Fruit fly (Drosophila melanogaster) whole organism, embryonic: ENCODE measurements around the gene CG11790.

ENCODE experiments used
- CG10209 ChIP-seq: fragments of 200-800 bp; sonication (Bioruptor generic); optimal IDR thresholded peaks from 3 replicates; lab custom pipeline; 2017; ENCODE audit warnings: missing biosample characterization, mild to moderate bottlenecking, missing genetic modification characterization, missing genetic modification reagents
- CG10979 ChIP-seq: fragments of 200-800 bp; sonication (Bioruptor generic); optimal IDR thresholded peaks from 2 replicates; lab custom pipeline; 2018; ENCODE audit warnings: missing biosample characterization, mild to moderate bottlenecking, missing genetic modification characterization, moderate library complexity
- CG11456 ChIP-seq: fragments of 200-800 bp; sonication (Bioruptor generic); IDR thresholded peaks from 3 replicates; pipeline ENCODE4 v1.3.6; 2022; ENCODE audit warnings: missing biosample characterization, missing genetic modification characterization
- CG11695 ChIP-seq: fragments of 200-800 bp; sonication (Bioruptor generic); IDR thresholded peaks from 3 replicates; pipeline ENCODE4 v1.3.6; 2022; ENCODE audit warnings: missing biosample characterization, missing genetic modification characterization
- CG11723 ChIP-seq: fragments of 200-800 bp; sonication (Bioruptor generic); optimal IDR thresholded peaks from 2 replicates; lab custom pipeline; 2017; ENCODE audit warnings: missing biosample characterization, mild to moderate bottlenecking, missing genetic modification characterization
- CG12071 ChIP-seq: fragments of 200-800 bp; sonication (Bioruptor generic); optimal IDR thresholded peaks from 3 replicates; lab custom pipeline; 2018; ENCODE audit warnings: missing biosample characterization, mild to moderate bottlenecking, missing genetic modification characterization
- CG12219 ChIP-seq: fragments of 200-800 bp; sonication (Bioruptor generic); optimal IDR thresholded peaks from 3 replicates; lab custom pipeline; 2018; ENCODE audit warnings: missing biosample characterization, mild to moderate bottlenecking, missing genetic modification characterization
- CG13123 ChIP-seq: fragments of 200-800 bp; sonication (Bioruptor generic); optimal IDR thresholded peaks from 2 replicates; lab custom pipeline; 2016; ENCODE audit warnings: missing biosample characterization, missing genetic modification characterization
- CG14860 ChIP-seq: fragments of 200-800 bp; sonication (Bioruptor generic); IDR thresholded peaks from 3 replicates; pipeline ENCODE4 v1.3.6; 2022; ENCODE audit warnings: missing biosample characterization, missing genetic modification characterization; ENCODE audit not compliant: partially characterized antibody
- CG14965 ChIP-seq: fragments of 200-800 bp; sonication (Bioruptor generic); optimal IDR thresholded peaks from 2 replicates; lab custom pipeline; 2016; ENCODE audit warnings: missing biosample characterization, missing genetic modification characterization, borderline replicate concordance
- CG15514 ChIP-seq: fragments of 200-800 bp; sonication (Bioruptor generic); optimal IDR thresholded peaks from 3 replicates; lab custom pipeline; 2017; ENCODE audit warnings: missing biosample characterization, missing genetic modification characterization, mild to moderate bottlenecking, moderate library complexity, missing genetic modification reagents
- CG15601 ChIP-seq: fragments of 200-800 bp; sonication (Bioruptor generic); optimal IDR thresholded peaks from 3 replicates; lab custom pipeline; 2019; ENCODE audit warnings: missing biosample characterization, mild to moderate bottlenecking, missing genetic modification characterization, moderate library complexity
- CG16863 ChIP-seq: fragments of 200-800 bp; sonication (Bioruptor generic); optimal IDR thresholded peaks from 3 replicates; lab custom pipeline; 2016; ENCODE audit warnings: missing biosample characterization, missing genetic modification characterization
- CG17568 ChIP-seq: fragments of 200-800 bp; sonication (Bioruptor generic); optimal IDR thresholded peaks from 2 replicates; lab custom pipeline; 2018; ENCODE audit warnings: missing biosample characterization, mild to moderate bottlenecking, missing genetic modification characterization, moderate library complexity
- CG18011 ChIP-seq: fragments of 200-800 bp; sonication (Bioruptor generic); optimal IDR thresholded peaks from 2 replicates; lab custom pipeline; 2017; ENCODE audit warnings: missing biosample characterization, missing genetic modification characterization, mild to moderate bottlenecking, moderate library complexity, missing genotype
- CG34224 ChIP-seq: fragments of 200-800 bp; sonication (Bioruptor generic); IDR thresholded peaks from 3 replicates; pipeline ENCODE4 v1.3.6; 2022; ENCODE audit warnings: missing biosample characterization, missing genetic modification characterization; ENCODE audit not compliant: partially characterized antibody
- CG3838 ChIP-seq: fragments of 200-800 bp; sonication (Bioruptor generic); optimal IDR thresholded peaks from 3 replicates; lab custom pipeline; 2016; ENCODE audit warnings: missing biosample characterization, missing genetic modification characterization
- CG3847 ChIP-seq: fragments of 200-800 bp; sonication (Bioruptor generic); IDR thresholded peaks from 2 replicates; pipeline ENCODE4 v1.3.6; 2022; ENCODE audit warnings: missing biosample characterization, missing genetic modification characterization
- CG8290 ChIP-seq, 3 experiments: fragments of 200-800 bp; sonication (Bioruptor generic); optimal IDR thresholded peaks; 2 replicates each; lab custom pipeline; 2016 to 2019; ENCODE audit warnings: missing biosample characterization in 3 of 3, missing genetic modification characterization in 3 of 3, mild to moderate bottlenecking in 2 of 3, moderate library complexity in 1 of 3
- CG9797 ChIP-seq: fragments of 200-800 bp; sonication (Bioruptor generic); optimal IDR thresholded peaks from 3 replicates; lab custom pipeline; 2018; ENCODE audit warnings: missing biosample characterization, mild to moderate bottlenecking, missing genetic modification characterization
- CHES-1-like ChIP-seq: fragments of 200-800 bp; sonication (Bioruptor generic); optimal IDR thresholded peaks from 2 replicates; lab custom pipeline; 2016; ENCODE audit warnings: missing biosample characterization, missing genetic modification characterization
- CrebB ChIP-seq: fragments of 200-800 bp; sonication (Bioruptor generic); optimal IDR thresholded peaks from 3 replicates; lab custom pipeline; 2018; ENCODE audit warnings: missing biosample characterization, mild to moderate bottlenecking, missing genetic modification characterization
- D19B ChIP-seq: fragments of 200-800 bp; sonication (Bioruptor generic); optimal IDR thresholded peaks from 2 replicates; lab custom pipeline; 2017; ENCODE audit warnings: missing biosample characterization, mild to moderate bottlenecking, missing genetic modification characterization
- Dref ChIP-seq: fragments of 200-800 bp; sonication (Bioruptor generic); IDR thresholded peaks from 2 replicates; pipeline ENCODE4 v1.3.6; 2022; ENCODE audit warnings: missing biosample characterization, missing genetic modification characterization
- Gsc ChIP-seq: fragments of 200-800 bp; sonication (Bioruptor generic); IDR thresholded peaks from 2 replicates; pipeline ENCODE4 v1.3.6; 2022; ENCODE audit warnings: missing biosample characterization, missing genetic modification characterization
- Hmr ChIP-seq: fragments of 200-800 bp; sonication (Bioruptor generic); optimal IDR thresholded peaks from 3 replicates; lab custom pipeline; 2017; ENCODE audit warnings: mild to moderate bottlenecking, missing biosample characterization, missing genetic modification reagents, missing genetic modification characterization
- Lhr ChIP-seq: fragments of 200-800 bp; sonication (Bioruptor generic); optimal IDR thresholded peaks from 3 replicates; lab custom pipeline; 2017; ENCODE audit warnings: mild to moderate bottlenecking, missing biosample characterization, missing genetic modification reagents, missing genetic modification characterization
- MBD-R2 ChIP-seq: fragments of 200-800 bp; sonication (Bioruptor generic); IDR thresholded peaks from 2 replicates; pipeline ENCODE4 v1.3.6; 2022; ENCODE audit warnings: missing biosample characterization, missing genetic modification characterization
- Poxn ChIP-seq: fragments of 200-800 bp; sonication (Bioruptor generic); IDR thresholded peaks from 2 replicates; pipeline ENCODE4 v1.3.6; 2022; ENCODE audit warnings: missing biosample characterization, missing genetic modification characterization
- Sin3A ChIP-seq: fragments of >200 bp; optimal IDR thresholded peaks from 2 replicates; lab custom pipeline; 2018
- Sry-β ChIP-seq: fragments of 200-800 bp; sonication (Bioruptor generic); optimal IDR thresholded peaks from 2 replicates; lab custom pipeline; 2018; ENCODE audit warnings: missing biosample characterization, mild to moderate bottlenecking, missing genetic modification characterization, moderate library complexity
- Xbp1 ChIP-seq: fragments of 200-800 bp; sonication (Bioruptor generic); optimal IDR thresholded peaks from 3 replicates; lab custom pipeline; 2016; ENCODE audit warnings: missing biosample characterization, mild to moderate bottlenecking, missing genetic modification characterization
- abd-A ChIP-seq: fragments of 200-800 bp; sonication (Bioruptor generic); optimal IDR thresholded peaks from 3 replicates; lab custom pipeline; 2019; ENCODE audit warnings: missing biosample characterization, mild to moderate bottlenecking, missing genetic modification characterization, moderate library complexity
- amos ChIP-seq: fragments of 200-800 bp; sonication (Bioruptor generic); IDR thresholded peaks from 2 replicates; pipeline ENCODE4 v1.3.6; 2022; ENCODE audit warnings: missing biosample characterization, missing genetic modification characterization; ENCODE audit not compliant: partially characterized antibody
- ap ChIP-seq: fragments of 200-800 bp; sonication (Bioruptor generic); IDR thresholded peaks from 2 replicates; pipeline ENCODE4 v1.3.6; 2022; ENCODE audit warnings: missing biosample characterization, missing genetic modification characterization
- bowl ChIP-seq: fragments of 200-800 bp; sonication (Bioruptor generic); IDR thresholded peaks from 2 replicates; pipeline ENCODE4 v1.3.6; 2022; ENCODE audit warnings: missing biosample characterization, missing genetic modification characterization
- chn ChIP-seq: fragments of 200-800 bp; sonication (Bioruptor generic); optimal IDR thresholded peaks from 2 replicates; lab custom pipeline; 2016; ENCODE audit warnings: missing biosample characterization, missing genetic modification characterization
- ci ChIP-seq: fragments of 200-800 bp; sonication (Bioruptor generic); IDR thresholded peaks from 3 replicates; pipeline ENCODE4 v1.3.6; 2022; ENCODE audit warnings: missing biosample characterization, missing genetic modification characterization
- corto ChIP-seq: fragments of 200-800 bp; sonication (Bioruptor generic); optimal IDR thresholded peaks from 2 replicates; lab custom pipeline; 2016; ENCODE audit warnings: missing biosample characterization, mild to moderate bottlenecking, missing genetic modification characterization, moderate library complexity
- dpn ChIP-seq, 2 experiments: fragments of 200-800 bp; sonication (Bioruptor generic); optimal IDR thresholded peaks; 3 replicates each; lab custom pipeline; 2016; ENCODE audit warnings: missing biosample characterization in 2 of 2, missing genetic modification characterization in 2 of 2
- ewg ChIP-seq: fragments of 200-800 bp; sonication (Bioruptor generic); optimal IDR thresholded peaks from 3 replicates; lab custom pipeline; 2017; ENCODE audit warnings: mild to moderate bottlenecking, missing biosample characterization, missing genetic modification reagents, missing genetic modification characterization
- gt ChIP-seq: fragments of 200-800 bp; sonication (Bioruptor generic); IDR thresholded peaks from 2 replicates; pipeline ENCODE4 v1.3.6; 2022; ENCODE audit warnings: missing biosample characterization, missing genetic modification characterization
- kay ChIP-seq: fragments of 200-800 bp; sonication (Bioruptor generic); optimal IDR thresholded peaks from 2 replicates; lab custom pipeline; 2016; ENCODE audit warnings: missing biosample characterization, missing genetic modification characterization
- ken ChIP-seq: fragments of 200-800 bp; sonication (Bioruptor generic); IDR thresholded peaks from 3 replicates; pipeline ENCODE4 v1.3.6; 2022; ENCODE audit warnings: missing biosample characterization, missing genetic modification characterization
- klu ChIP-seq: fragments of 200-800 bp; sonication (Bioruptor generic); IDR thresholded peaks from 2 replicates; pipeline ENCODE4 v1.3.6; 2022; ENCODE audit warnings: missing biosample characterization, missing genetic modification characterization
- lilli ChIP-seq: fragments of 200-800 bp; sonication (Bioruptor generic); optimal IDR thresholded peaks from 3 replicates; lab custom pipeline; 2016; ENCODE audit warnings: missing biosample characterization, missing genetic modification characterization
- nau ChIP-seq: fragments of 200-800 bp; sonication (Bioruptor generic); optimal IDR thresholded peaks from 3 replicates; lab custom pipeline; 2017; ENCODE audit warnings: missing biosample characterization, mild to moderate bottlenecking, missing genetic modification characterization, missing genetic modification reagents
- odd ChIP-seq: fragments of 200-800 bp; sonication (Bioruptor generic); optimal IDR thresholded peaks from 2 replicates; lab custom pipeline; 2017; ENCODE audit warnings: missing biosample characterization, mild to moderate bottlenecking, missing genetic modification characterization
- ro ChIP-seq: fragments of 200-800 bp; sonication (Bioruptor generic); IDR thresholded peaks from 2 replicates; pipeline ENCODE4 v1.3.6; 2022; ENCODE audit warnings: missing biosample characterization, missing genetic modification characterization
- sob ChIP-seq: fragments of 200-800 bp; sonication (Bioruptor generic); IDR thresholded peaks from 2 replicates; pipeline ENCODE4 v1.3.6; 2022; ENCODE audit warnings: missing biosample characterization, missing genetic modification characterization
- wdn ChIP-seq: fragments of 200-800 bp; sonication (Bioruptor generic); IDR thresholded peaks from 2 replicates; pipeline ENCODE4 v1.3.6; 2022; ENCODE audit warnings: missing biosample characterization, missing genetic modification characterization

CG11790 gene

DNA sequence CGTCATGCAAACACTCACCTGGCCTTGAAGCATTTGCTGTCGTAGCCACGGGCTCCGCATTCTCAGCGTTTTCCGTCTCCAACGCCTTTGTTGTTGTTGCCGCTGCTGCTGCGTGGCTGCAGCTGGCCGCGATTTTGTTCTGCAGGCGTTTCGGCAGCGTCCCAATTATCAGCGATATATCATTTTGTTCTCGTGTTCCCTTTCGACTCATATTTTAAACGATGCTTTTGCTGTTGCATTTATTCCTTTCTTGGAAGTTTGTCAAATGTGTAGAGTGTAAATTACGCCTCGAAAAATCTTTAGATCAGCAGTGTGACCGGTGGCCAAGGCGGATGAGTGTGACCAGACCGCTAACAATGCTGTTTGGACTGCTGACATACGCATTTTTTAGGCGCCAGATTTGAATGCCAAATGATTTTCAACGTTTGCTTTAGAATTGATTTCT, 14.3 kb upstream of the CG11790 start, which contains the start of gene Smg6 (continued):
- no peak for TF ChIP-seq odd (GFP tag; lab: Kevin White, UChicago)
- TF ChIP-seq CG11695 (GFP tag; lab: Robert Waterston, UW), result no peak
- no peak for TF ChIP-seq CG17568 (GFP tag; lab: Kevin White, UChicago)
- no peak for TF ChIP-seq CG15601
- no peak for TF ChIP-seq abd-A (tag; lab: Kevin White, UChicago)
- no peak for TF ChIP-seq CG12219 (GFP tag; lab: Kevin White, UChicago)
- no peak for TF ChIP-seq wdn (GFP tag; lab: Robert Waterston, UW)
- no peak for TF ChIP-seq Lhr
- no peak for TF ChIP-seq CG18011 (GFP tag; lab: Kevin White, UChicago)
- no peak for TF ChIP-seq CG34224 (GFP tag; lab: Robert Waterston, UW)
- peak; percentile 97 for TF ChIP-seq CG9797 (GFP tag; lab: Kevin White, UChicago)
- no peak for TF ChIP-seq kay (GFP tag; lab: Kevin White, UChicago)
- TF ChIP-seq Sry-β (GFP tag; lab: Kevin White, UChicago), result no peak
- TF ChIP-seq CG10979 (tag; lab: Kevin White, UChicago), result no peak
- TF ChIP-seq CG14860, result no peak
- no peak for TF ChIP-seq CG14965 (GFP tag; lab: Kevin White, UChicago)
- TF ChIP-seq Poxn, result no peak
- TF ChIP-seq CG12071 (GFP tag; lab: Kevin White, UChicago), result no peak
- TF ChIP-seq CG10209 (GFP tag; lab: Kevin White, UChicago), result no peak
- TF ChIP-seq ap (GFP tag; lab: Robert Waterston, UW), result no peak
- no peak for TF ChIP-seq CrebB
- TF ChIP-seq CHES-1-like, result peak; percentile 57
- no peak for TF ChIP-seq corto
- no peak for TF ChIP-seq CG3838 (GFP tag; lab: Kevin White, UChicago)
- no peak for TF ChIP-seq D19B
- no peak for TF ChIP-seq ro (GFP tag; lab: Robert Waterston, UW)
- no peak for TF ChIP-seq CG15514
- TF ChIP-seq CG3847, result peak; percentile 35; the same call in 1 of the 2 replicates
- TF ChIP-seq CG16863, result no peak
- TF ChIP-seq bowl (GFP tag; lab: Robert Waterston, UW), result no peak
- no peak for TF ChIP-seq CG13123
- TF ChIP-seq dpn (GFP tag; optimal IDR thresholded peaks at IDR 0.05; lab: Kevin White, UChicago), result no peak
- TF ChIP-seq Hmr (GFP tag; lab: Kevin White, UChicago), result no peak
- TF ChIP-seq Sin3A (lab: Kevin White, UChicago), result peak; percentile 32
- no peak for TF ChIP-seq CG11456 (GFP tag; lab: Robert Waterston, UW)
- TF ChIP-seq Dref, result peak; percentile 27; the same call in 1 of the 2 replicates
- TF ChIP-seq lilli (GFP tag; lab: Kevin White, UChicago), result no peak
- no peak for TF ChIP-seq gt
- 0 out of 3 replicates have a peak, but pooled peaks have one; percentile 21 for TF ChIP-seq ci (GFP tag; lab: Robert Waterston, UW)
- no peak for TF ChIP-seq klu
- 0 out of 2 replicates have a peak, but pooled peaks have one; percentile 31 for TF ChIP-seq MBD-R2 (GFP tag; lab: Robert Waterston, UW)
- TF ChIP-seq sob, result no peak
- TF ChIP-seq Xbp1 (GFP tag; lab: Kevin White, UChicago), result no peak
- TF ChIP-seq ewg (GFP tag; lab: Kevin White, UChicago), result peak; percentile 9
- TF ChIP-seq amos (GFP tag; lab: Robert Waterston, UW), result peak; percentile 31; the same call in 1 of the 2 replicates
- no peak for TF ChIP-seq CG11723
- no peak for TF ChIP-seq Gsc (GFP tag; lab: Robert Waterston, UW)
- TF ChIP-seq CG8290 (GFP tag; optimal IDR thresholded peaks at IDR 0.05; lab: Kevin White, UChicago), result no peak
- no peak for TF ChIP-seq CG8290 (tag; optimal IDR thresholded peaks at IDR 0.05; lab: Kevin White, UChicago)
- TF ChIP-seq chn, result no peak
- TF ChIP-seq ken, result no peak
- TF ChIP-seq nau, result no peak
